Worm (Caenorhabditis elegans): Measurements from ENCODE around the gene Y41G9A.10.

DNA sequence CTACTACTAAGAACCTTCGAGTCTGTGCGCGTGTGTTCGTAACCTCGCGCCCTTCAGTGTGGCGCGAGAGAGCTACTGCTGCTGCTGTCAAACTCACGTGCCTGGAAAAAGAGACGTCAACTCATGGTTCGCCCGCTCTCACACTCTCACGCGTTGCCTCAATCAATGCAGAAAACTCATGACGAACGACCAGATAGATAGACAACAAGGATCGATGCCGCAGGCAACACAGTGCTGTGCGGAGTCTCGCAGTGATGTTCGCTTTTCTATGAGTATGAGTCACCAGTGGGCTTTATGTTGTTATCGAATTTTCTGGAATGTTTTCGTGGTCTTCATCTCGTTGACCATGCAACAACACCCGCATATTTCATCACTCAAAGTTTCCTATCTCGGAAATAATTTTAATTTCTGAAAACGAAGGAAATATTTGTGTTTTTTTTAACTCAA lies 25.2 kb upstream of the Y41G9A.10 start:
- TF ChIP-seq W03F9.2 (tag; optimal IDR thresholded peaks at IDR 0.05) (peak; percentile 53), him-1 (tag; optimal IDR thresholded peaks at IDR 0.05) (peak; percentile 73)

Measured in whole organism, L4/young adult.